Fruit fly (Drosophila melanogaster) whole organism, prepupa: ENCODE data around the gene CaBP1.

Experiments used
- CG10631 ChIP-seq: fragments of 200-800 bp; sonication (Bioruptor generic); optimal IDR thresholded peaks from 2 replicates; lab custom pipeline; 2016; ENCODE audit warnings: missing biosample characterization, missing genetic modification characterization
- CG10669 ChIP-seq: fragments of 200-800 bp; sonication (Bioruptor generic); optimal IDR thresholded peaks from 3 replicates; lab custom pipeline; 2018; ENCODE audit warnings: missing biosample characterization, mild to moderate bottlenecking, missing genetic modification characterization, moderate library complexity
- CG11294 ChIP-seq: fragments of 200-800 bp; sonication (Bioruptor generic); IDR thresholded peaks from 2 replicates; pipeline ENCODE4 v1.3.6; 2022; ENCODE audit warnings: missing biosample characterization, missing genetic modification characterization
- CG11902 ChIP-seq: fragments of 200-800 bp; sonication (Bioruptor generic); optimal IDR thresholded peaks from 3 replicates; lab custom pipeline; 2016; ENCODE audit warnings: missing biosample characterization, missing genetic modification characterization
- CG15336 ChIP-seq: fragments of 200-800 bp; sonication (Bioruptor generic); IDR thresholded peaks from 2 replicates; pipeline ENCODE4 v1.3.6; 2022; ENCODE audit warnings: missing biosample characterization, missing genetic modification characterization
- CG1621 ChIP-seq: fragments of 200-800 bp; sonication (Bioruptor generic); optimal IDR thresholded peaks from 3 replicates; lab custom pipeline; 2018; ENCODE audit warnings: missing biosample characterization, mild to moderate bottlenecking, missing genetic modification characterization
- CG3032 ChIP-seq: fragments of 200-800 bp; optimal IDR thresholded peaks from 2 replicates; lab custom pipeline; 2019; ENCODE audit warnings: missing biosample characterization, mild to moderate bottlenecking, missing genetic modification characterization, moderate library complexity
- CG32006 ChIP-seq: fragments of 200-800 bp; sonication (Bioruptor generic); optimal IDR thresholded peaks from 3 replicates; lab custom pipeline; 2017; ENCODE audit warnings: missing biosample characterization, mild to moderate bottlenecking, missing genetic modification characterization
- CG3919 ChIP-seq: fragments of 200-800 bp; sonication (Bioruptor generic); optimal IDR thresholded peaks from 3 replicates; lab custom pipeline; 2016; ENCODE audit warnings: missing biosample characterization, missing genetic modification characterization
- CG4318 ChIP-seq: fragments of 200-800 bp; sonication (Bioruptor generic); optimal IDR thresholded peaks from 3 replicates; lab custom pipeline; 2017; ENCODE audit warnings: missing biosample characterization, mild to moderate bottlenecking, missing genetic modification characterization
- CG6163 ChIP-seq: fragments of 200-800 bp; sonication (Bioruptor generic); IDR thresholded peaks from 3 replicates; pipeline ENCODE4 v1.3.6; 2022; ENCODE audit warnings: missing biosample characterization, missing genetic modification characterization
- CG6276 ChIP-seq: fragments of 200-800 bp; sonication (Bioruptor generic); optimal IDR thresholded peaks from 2 replicates; lab custom pipeline; 2017; ENCODE audit warnings: missing biosample characterization, mild to moderate bottlenecking, missing genetic modification characterization
- CG6808 ChIP-seq: fragments of 200-800 bp; sonication (Bioruptor generic); optimal IDR thresholded peaks from 3 replicates; lab custom pipeline; 2017; ENCODE audit warnings: missing biosample characterization, missing genetic modification characterization, mild to moderate bottlenecking, moderate library complexity, missing genetic modification reagents
- CG6854 ChIP-seq: fragments of 200-800 bp; sonication (Bioruptor generic); optimal IDR thresholded peaks from 2 replicates; lab custom pipeline; 2017; ENCODE audit warnings: missing biosample characterization, mild to moderate bottlenecking, missing genetic modification characterization
- CG7368 ChIP-seq: fragments of 200-800 bp; sonication (Bioruptor generic); optimal IDR thresholded peaks from 3 replicates; lab custom pipeline; 2016; ENCODE audit warnings: missing biosample characterization, missing genetic modification characterization
- CG8319 ChIP-seq: fragments of 200-800 bp; sonication (Bioruptor generic); optimal IDR thresholded peaks from 3 replicates; lab custom pipeline; 2016; ENCODE audit warnings: missing biosample characterization, missing genetic modification characterization
- CG8632 ChIP-seq: fragments of 200-800 bp; sonication (Bioruptor generic); optimal IDR thresholded peaks from 3 replicates; lab custom pipeline; 2016; ENCODE audit warnings: missing biosample characterization, missing genetic modification characterization
- Eip75B ChIP-seq: fragments of 200-800 bp; sonication (Bioruptor generic); optimal IDR thresholded peaks from 3 replicates; lab custom pipeline; 2016; ENCODE audit warnings: missing biosample characterization, missing genetic modification characterization
- Eip78C ChIP-seq: fragments of 200-800 bp; sonication (Bioruptor generic); peaks from one replicate; lab custom pipeline; 2016; ENCODE audit warnings: missing biosample characterization, missing genetic modification characterization
- Eip93F ChIP-seq: fragments of 200-800 bp; sonication (Bioruptor generic); optimal IDR thresholded peaks from 2 replicates; lab custom pipeline; 2016; ENCODE audit warnings: missing biosample characterization, mild to moderate bottlenecking, missing genetic modification characterization
- Ets96B ChIP-seq: fragments of 200-800 bp; optimal IDR thresholded peaks from 2 replicates; lab custom pipeline; 2019; ENCODE audit warnings: missing biosample characterization, mild to moderate bottlenecking, missing genetic modification characterization, moderate library complexity
- Hr38 ChIP-seq: sonication (Bioruptor generic); optimal IDR thresholded peaks from 2 replicates; lab custom pipeline; 2016; ENCODE audit warnings: missing biosample characterization, missing genetic modification characterization
- Hr39 ChIP-seq: fragments of 200-800 bp; sonication (Bioruptor generic); optimal IDR thresholded peaks from 2 replicates; lab custom pipeline; 2016; ENCODE audit warnings: missing biosample characterization, missing genetic modification characterization
- Hr4 ChIP-seq: fragments of 200-800 bp; sonication (Bioruptor generic); optimal IDR thresholded peaks from 3 replicates; lab custom pipeline; 2016; ENCODE audit warnings: missing biosample characterization, missing genetic modification characterization
- Met ChIP-seq: fragments of 200-800 bp; sonication (Bioruptor generic); optimal IDR thresholded peaks from 3 replicates; lab custom pipeline; 2016; ENCODE audit warnings: missing biosample characterization, missing genetic modification characterization
- OdsH ChIP-seq: fragments of 200-800 bp; sonication (Bioruptor generic); optimal IDR thresholded peaks from 3 replicates; lab custom pipeline; 2016; ENCODE audit warnings: missing biosample characterization, missing genetic modification characterization
- Smox ChIP-seq: fragments of 200-800 bp; sonication (Bioruptor generic); optimal IDR thresholded peaks from 3 replicates; lab custom pipeline; 2016; ENCODE audit warnings: missing biosample characterization, missing genetic modification characterization
- Sox102F ChIP-seq: fragments of 200-800 bp; sonication (Bioruptor generic); optimal IDR thresholded peaks from 2 replicates; lab custom pipeline; 2016; ENCODE audit warnings: missing biosample characterization, mild to moderate bottlenecking, missing genetic modification characterization
- acj6 ChIP-seq: fragments of 200-800 bp; sonication (Bioruptor generic); optimal IDR thresholded peaks from 3 replicates; lab custom pipeline; 2016; ENCODE audit warnings: missing biosample characterization, missing genetic modification characterization
- cyc ChIP-seq: fragments of 200-800 bp; sonication (Bioruptor generic); optimal IDR thresholded peaks from 3 replicates; lab custom pipeline; 2016; ENCODE audit warnings: missing biosample characterization, missing genetic modification characterization
- dsx ChIP-seq: fragments of 200-800 bp; optimal IDR thresholded peaks from 3 replicates; lab custom pipeline; 2019; ENCODE audit warnings: missing biosample characterization, mild to moderate bottlenecking, missing genetic modification characterization, moderate library complexity; ENCODE audit not compliant: poor library complexity, severe bottlenecking
- eg ChIP-seq: fragments of 200-800 bp; sonication (Bioruptor generic); IDR thresholded peaks from 3 replicates; pipeline ENCODE4 v1.3.6; 2022; ENCODE audit warnings: missing biosample characterization, missing genetic modification characterization
- esn ChIP-seq: fragments of 200-800 bp; sonication (Bioruptor generic); optimal IDR thresholded peaks from 2 replicates; lab custom pipeline; 2016; ENCODE audit warnings: missing biosample characterization, mild to moderate bottlenecking, missing genetic modification characterization, moderate library complexity
- fd59A ChIP-seq: fragments of 200-800 bp; sonication (Bioruptor generic); optimal IDR thresholded peaks from 2 replicates; lab custom pipeline; 2017; ENCODE audit warnings: missing biosample characterization, mild to moderate bottlenecking, missing genetic modification characterization, missing genetic modification reagents
- fd85E ChIP-seq: fragments of 200-800 bp; sonication (Bioruptor generic); optimal IDR thresholded peaks from 3 replicates; lab custom pipeline; 2016; ENCODE audit warnings: missing biosample characterization, missing genetic modification characterization
- fkh ChIP-seq: fragments of 200-800 bp; sonication (Bioruptor generic); optimal IDR thresholded peaks from 3 replicates; lab custom pipeline; 2017; ENCODE audit warnings: missing biosample characterization, mild to moderate bottlenecking, missing genetic modification characterization, moderate library complexity
- lz ChIP-seq: fragments of 200-800 bp; sonication (Bioruptor generic); optimal IDR thresholded peaks from 3 replicates; lab custom pipeline; 2016; ENCODE audit warnings: missing biosample characterization, missing genetic modification characterization
- net ChIP-seq: fragments of 200-800 bp; sonication (Bioruptor generic); optimal IDR thresholded peaks from 3 replicates; lab custom pipeline; 2016; ENCODE audit warnings: missing biosample characterization, missing genetic modification characterization
- pdm3 ChIP-seq: fragments of 200-800 bp; sonication (Bioruptor generic); optimal IDR thresholded peaks from 3 replicates; lab custom pipeline; 2016; ENCODE audit warnings: missing biosample characterization, missing genetic modification characterization
- spab ChIP-seq: fragments of 200-800 bp; sonication (Bioruptor generic); optimal IDR thresholded peaks from 2 replicates; lab custom pipeline; 2017; ENCODE audit warnings: missing biosample characterization, mild to moderate bottlenecking, missing genetic modification characterization, missing genetic modification reagents
- svp ChIP-seq: fragments of 200-800 bp; sonication (Bioruptor generic); peaks from one replicate; lab custom pipeline; 2016; ENCODE audit warnings: missing biosample characterization, missing genetic modification characterization
- topi ChIP-seq: fragments of 200-800 bp; sonication (Bioruptor generic); optimal IDR thresholded peaks from 3 replicates; lab custom pipeline; 2016; ENCODE audit warnings: missing biosample characterization, missing genetic modification characterization
- vri ChIP-seq: fragments of 200-800 bp; sonication (Bioruptor generic); optimal IDR thresholded peaks from 3 replicates; lab custom pipeline; 2016; ENCODE audit warnings: missing biosample characterization, mild to moderate bottlenecking, missing genetic modification characterization

CaBP1 gene

dm6 chr2L:16356249-16357025 is at the start of gene CaBP1:
TSS of gene CaBP1 (minus strand) at chr2L:16356735.
- TF ChIP-seq CG1621, result peak; percentile 3
- no peak for TF ChIP-seq Hr39 (GFP tag; lab: Kevin White, UChicago)
- TF ChIP-seq CG7368 (GFP tag; lab: Kevin White, UChicago), result no peak
- TF ChIP-seq net (GFP tag; lab: Kevin White, UChicago), result no peak
- no peak for TF ChIP-seq esn (GFP tag; lab: Kevin White, UChicago)
- no peak for TF ChIP-seq Sox102F (GFP tag; lab: Kevin White, UChicago)
- no peak for TF ChIP-seq CG8319 (GFP tag; lab: Kevin White, UChicago)
- TF ChIP-seq CG8632 (GFP tag; lab: Kevin White, UChicago), result no peak
- no peak for TF ChIP-seq dsx
- TF ChIP-seq vri (GFP tag; lab: Kevin White, UChicago), result peak; percentile 16
- TF ChIP-seq fkh (GFP tag; lab: Kevin White, UChicago), result no peak
- TF ChIP-seq CG11294 (GFP tag; lab: Robert Waterston, UW), result no peak
- TF ChIP-seq CG6854 (GFP tag; lab: Kevin White, UChicago), result peak; percentile 38
- TF ChIP-seq fd59A, result no peak
- TF ChIP-seq topi (GFP tag; lab: Kevin White, UChicago), result peak; percentile 2
- peak; percentile 21 for TF ChIP-seq lz (GFP tag; lab: Kevin White, UChicago)
- no peak for TF ChIP-seq CG32006
- peak; percentile 19 for TF ChIP-seq Eip78C
- TF ChIP-seq, all 60 proteins: peak for 6

- TF ChIP-seq CG10631 (GFP tag; lab: Kevin White, UChicago) (peak; percentile 16), cyc (GFP tag; lab: Kevin White, UChicago) (peak; percentile 33), CG10669 (GFP tag; lab: Kevin White, UChicago) (peak; percentile 14), Met (GFP tag; lab: Kevin White, UChicago) (no peak), esn (GFP tag; lab: Kevin White, UChicago) (no peak), Hr4 (peak; percentile 21), Eip78C (peak; percentile 67), CG8319 (GFP tag; lab: Kevin White, UChicago) (no peak), net (GFP tag; lab: Kevin White, UChicago) (peak; percentile 13), Eip93F (GFP tag; lab: Kevin White, UChicago) (no peak), dsx (no peak), Sox102F (GFP tag; lab: Kevin White, UChicago) (no peak), Smox (GFP tag; lab: Kevin White, UChicago) (peak; percentile 0), CG3032 (tag; lab: Kevin White, UChicago) (no peak), fd59A (no peak), CG6854 (GFP tag; lab: Kevin White, UChicago) (no peak), CG32006 (peak; percentile 33), OdsH (GFP tag; lab: Kevin White, UChicago) (peak; percentile 29), CG15336 (GFP tag; lab: Robert Waterston, UW) (peak; percentile 43; the same call in 1 of the 2 replicates), fd85E (no peak), CG6808 (GFP tag; lab: Kevin White, UChicago) (no peak), CG11294 (GFP tag; lab: Robert Waterston, UW) (no peak), eg (GFP tag; lab: Robert Waterston, UW) (peak; percentile 62; the same call in 1 of the 3 replicates), CG6163 (GFP tag; lab: Robert Waterston, UW) (peak; percentile 79), Eip75B (peak; percentile 1), CG4318 (peak; percentile 14), pdm3 (GFP tag; lab: Kevin White, UChicago) (peak; percentile 10), acj6 (GFP tag; lab: Kevin White, UChicago) (no peak), lz (GFP tag; lab: Kevin White, UChicago) (no peak), Hr38 (no peak), CG11902 (GFP tag; lab: Kevin White, UChicago) (no peak), CG6276 (peak; percentile 21), svp (peak; percentile 68), Ets96B (tag; lab: Kevin White, UChicago) (peak; percentile 6), CG1621 (no peak), spab (GFP tag; lab: Kevin White, UChicago) (peak; percentile 5), CG3919 (GFP tag; lab: Kevin White, UChicago) (peak; percentile 26)
These were observed 46.0 kb upstream of the CaBP1 start for dm6 chr2L:16402512-16402911.
